Fruit fly (Drosophila melanogaster) whole organism, embryonic: ENCODE data around the gene CG14230.

ENCODE experiments used
- Aef1 ChIP-seq: fragments of 200-800 bp; sonication (Bioruptor generic); IDR thresholded peaks from 3 replicates; pipeline ENCODE4 v1.3.6; 2022; ENCODE audit warnings: missing biosample characterization, missing genetic modification characterization
- Atf6 ChIP-seq: fragments of 200-800 bp; sonication (Bioruptor generic); IDR thresholded peaks from 2 replicates; pipeline ENCODE4 v1.3.6; 2022; ENCODE audit warnings: missing biosample characterization, missing genetic modification characterization
- CG10654 ChIP-seq: fragments of 200-800 bp; sonication (Bioruptor generic); optimal IDR thresholded peaks from 2 replicates; lab custom pipeline; 2016; ENCODE audit warnings: missing biosample characterization, missing genetic modification characterization
- CG11504 ChIP-seq: fragments of 200-800 bp; sonication (Bioruptor generic); optimal IDR thresholded peaks from 3 replicates; lab custom pipeline; 2019; ENCODE audit warnings: missing biosample characterization, mild to moderate bottlenecking, missing genetic modification characterization, moderate library complexity
- CG12071 ChIP-seq: fragments of 200-800 bp; sonication (Bioruptor generic); optimal IDR thresholded peaks from 3 replicates; lab custom pipeline; 2018; ENCODE audit warnings: missing biosample characterization, mild to moderate bottlenecking, missing genetic modification characterization
- CG12155 ChIP-seq: fragments of 200-800 bp; sonication (Bioruptor generic); optimal IDR thresholded peaks from 3 replicates; lab custom pipeline; 2016; ENCODE audit warnings: missing biosample characterization, missing genetic modification characterization
- CG13296 ChIP-seq: fragments of 200-800 bp; sonication (Bioruptor generic); optimal IDR thresholded peaks from 3 replicates; lab custom pipeline; 2018; ENCODE audit warnings: missing biosample characterization, mild to moderate bottlenecking, missing genetic modification characterization
- CG14441 ChIP-seq: fragments of 200-800 bp; sonication (Bioruptor generic); IDR thresholded peaks from 2 replicates; pipeline ENCODE4 v1.3.6; 2022; ENCODE audit warnings: missing biosample characterization, missing genetic modification characterization
- CG14667 ChIP-seq: fragments of 200-800 bp; sonication (Bioruptor generic); IDR thresholded peaks from 2 replicates; pipeline ENCODE4 v1.3.6; 2022; ENCODE audit warnings: missing biosample characterization, missing genetic modification characterization
- CG14965 ChIP-seq: fragments of 200-800 bp; sonication (Bioruptor generic); optimal IDR thresholded peaks from 2 replicates; lab custom pipeline; 2016; ENCODE audit warnings: missing biosample characterization, missing genetic modification characterization, borderline replicate concordance
- CG15696 ChIP-seq: fragments of 200-800 bp; sonication (Bioruptor generic); optimal IDR thresholded peaks from 2 replicates; lab custom pipeline; 2019; ENCODE audit warnings: missing biosample characterization, mild to moderate bottlenecking, missing genetic modification characterization, moderate library complexity
- CG16813 ChIP-seq: fragments of 200-800 bp; sonication (Bioruptor generic); IDR thresholded peaks from 3 replicates; pipeline ENCODE4 v1.3.6; 2022; ENCODE audit warnings: missing biosample characterization, missing genetic modification characterization; ENCODE audit not compliant: partially characterized antibody
- CG3407 ChIP-seq: fragments of 200-800 bp; sonication (Bioruptor generic); optimal IDR thresholded peaks from 2 replicates; lab custom pipeline; 2018; ENCODE audit warnings: missing biosample characterization, mild to moderate bottlenecking, missing genetic modification characterization
- CG3726 ChIP-seq: fragments of 200-800 bp; sonication (Bioruptor generic); IDR thresholded peaks from 3 replicates; pipeline ENCODE4, ENCODE4 v1.3.6; 2022; ENCODE audit warnings: missing biosample characterization, missing genetic modification characterization
- CG42726 ChIP-seq: fragments of 200-800 bp; sonication (Bioruptor generic); IDR thresholded peaks from 2 replicates; pipeline ENCODE4 v1.3.6; 2022; ENCODE audit warnings: missing biosample characterization, missing genetic modification characterization; ENCODE audit not compliant: partially characterized antibody
- CG4328 ChIP-seq: fragments of 200-800 bp; sonication (Bioruptor generic); optimal IDR thresholded peaks from 3 replicates; lab custom pipeline; 2017; ENCODE audit warnings: missing biosample characterization, missing genetic modification reagents, missing genetic modification characterization
- CG4854 ChIP-seq: fragments of 200-800 bp; sonication (Bioruptor generic); optimal IDR thresholded peaks from 2 replicates; lab custom pipeline; 2016; ENCODE audit warnings: missing biosample characterization, missing genetic modification characterization, inconsistent platforms
- CG7987 ChIP-seq: fragments of 200-800 bp; sonication (Bioruptor generic); optimal IDR thresholded peaks from 2 replicates; lab custom pipeline; 2018; ENCODE audit warnings: missing biosample characterization, mild to moderate bottlenecking, missing genetic modification characterization, moderate library complexity
- CG8944 ChIP-seq: fragments of 200-800 bp; sonication (Bioruptor generic); optimal IDR thresholded peaks from 3 replicates; lab custom pipeline; 2016; ENCODE audit warnings: missing biosample characterization, missing genetic modification characterization
- ERR ChIP-seq: fragments of 200-800 bp; sonication (Bioruptor generic); optimal IDR thresholded peaks from 2 replicates; lab custom pipeline; 2016; ENCODE audit warnings: missing biosample characterization, missing genetic modification characterization
- Fer2 ChIP-seq: fragments of 200-800 bp; sonication (Bioruptor generic); optimal IDR thresholded peaks from 2 replicates; lab custom pipeline; 2018; ENCODE audit warnings: missing biosample characterization, mild to moderate bottlenecking, missing genetic modification characterization, moderate library complexity
- Lhr ChIP-seq: fragments of 200-800 bp; sonication (Bioruptor generic); optimal IDR thresholded peaks from 3 replicates; lab custom pipeline; 2017; ENCODE audit warnings: mild to moderate bottlenecking, missing biosample characterization, missing genetic modification reagents, missing genetic modification characterization
- MTF-1 ChIP-seq: fragments of 200-800 bp; sonication (Bioruptor generic); optimal IDR thresholded peaks from 2 replicates; lab custom pipeline; 2018; ENCODE audit warnings: missing biosample characterization, mild to moderate bottlenecking, missing genetic modification characterization, borderline replicate concordance
- Nf-YB ChIP-seq: fragments of 200-800 bp; sonication (Bioruptor generic); optimal IDR thresholded peaks from 3 replicates; lab custom pipeline; 2019; ENCODE audit warnings: missing biosample characterization, mild to moderate bottlenecking, missing genetic modification characterization, moderate library complexity
- NfI ChIP-seq: fragments of 200-800 bp; sonication (Bioruptor generic); optimal IDR thresholded peaks from 3 replicates; lab custom pipeline; 2018; ENCODE audit warnings: missing biosample characterization, mild to moderate bottlenecking, missing genetic modification characterization, moderate library complexity
- PHDP ChIP-seq: fragments of 200-800 bp; sonication (Bioruptor generic); optimal IDR thresholded peaks from 3 replicates; lab custom pipeline; 2018; ENCODE audit warnings: missing biosample characterization, mild to moderate bottlenecking, missing genetic modification characterization, moderate library complexity
- Sry-β ChIP-seq: fragments of 200-800 bp; sonication (Bioruptor generic); optimal IDR thresholded peaks from 2 replicates; lab custom pipeline; 2018; ENCODE audit warnings: missing biosample characterization, mild to moderate bottlenecking, missing genetic modification characterization, moderate library complexity
- amos ChIP-seq: fragments of 200-800 bp; sonication (Bioruptor generic); IDR thresholded peaks from 2 replicates; pipeline ENCODE4 v1.3.6; 2022; ENCODE audit warnings: missing biosample characterization, missing genetic modification characterization; ENCODE audit not compliant: partially characterized antibody
- bowl ChIP-seq: fragments of 200-800 bp; sonication (Bioruptor generic); IDR thresholded peaks from 2 replicates; pipeline ENCODE4 v1.3.6; 2022; ENCODE audit warnings: missing biosample characterization, missing genetic modification characterization
- btn ChIP-seq: fragments of 200-800 bp; sonication (Bioruptor generic); optimal IDR thresholded peaks from 2 replicates; lab custom pipeline; 2016; ENCODE audit warnings: missing biosample characterization, missing genetic modification characterization
- caup ChIP-seq: fragments of 200-800 bp; sonication (Bioruptor generic); optimal IDR thresholded peaks from 3 replicates; lab custom pipeline; 2017; ENCODE audit warnings: missing biosample characterization, mild to moderate bottlenecking, missing genetic modification characterization, moderate library complexity; ENCODE audit not compliant: severe bottlenecking
- chn ChIP-seq: fragments of 200-800 bp; sonication (Bioruptor generic); optimal IDR thresholded peaks from 2 replicates; lab custom pipeline; 2016; ENCODE audit warnings: missing biosample characterization, missing genetic modification characterization
- dimm ChIP-seq: fragments of 200-800 bp; sonication (Bioruptor generic); IDR thresholded peaks from 2 replicates; pipeline ENCODE4 v1.3.6; 2022; ENCODE audit warnings: missing biosample characterization, missing genetic modification characterization
- dm ChIP-seq: fragments of 200-800 bp; sonication (Bioruptor generic); optimal IDR thresholded peaks from 3 replicates; lab custom pipeline; 2016; ENCODE audit warnings: missing biosample characterization, missing genetic modification characterization
- dysf ChIP-seq: fragments of 200-800 bp; sonication (Bioruptor generic); IDR thresholded peaks from 3 replicates; pipeline ENCODE4 v1.3.6; 2022; ENCODE audit warnings: missing biosample characterization, missing genetic modification characterization
- gcm2 ChIP-seq: fragments of 200-800 bp; sonication (Bioruptor generic); optimal IDR thresholded peaks from 2 replicates; lab custom pipeline; 2016; ENCODE audit warnings: missing biosample characterization, missing genetic modification characterization
- gem ChIP-seq: fragments of 200-800 bp; sonication (Bioruptor generic); optimal IDR thresholded peaks from 2 replicates; lab custom pipeline; 2019; ENCODE audit warnings: missing biosample characterization, mild to moderate bottlenecking, missing genetic modification characterization, moderate library complexity
- gsb ChIP-seq: fragments of 200-800 bp; sonication (Bioruptor generic); IDR thresholded peaks from 2 replicates; pipeline ENCODE4 v1.3.6; 2022; ENCODE audit warnings: missing biosample characterization, missing genetic modification characterization
- hb ChIP-seq: fragments of 200-800 bp; sonication (Bioruptor generic); IDR thresholded peaks from 3 replicates; pipeline ENCODE4 v1.3.6; 2022; ENCODE audit warnings: missing biosample characterization, missing genetic modification characterization; ENCODE audit not compliant: partially characterized antibody
- nmo ChIP-seq: fragments of 200-800 bp; sonication (Bioruptor generic); optimal IDR thresholded peaks from 2 replicates; lab custom pipeline; 2018; ENCODE audit warnings: missing biosample characterization, mild to moderate bottlenecking, missing genetic modification characterization, moderate library complexity
- oc ChIP-seq: fragments of 200-800 bp; sonication (Bioruptor generic); optimal IDR thresholded peaks from 2 replicates; lab custom pipeline; 2018; ENCODE audit warnings: missing biosample characterization, mild to moderate bottlenecking, missing genetic modification characterization, moderate library complexity
- onecut ChIP-seq: fragments of 200-800 bp; sonication (Bioruptor generic); IDR thresholded peaks from 2 replicates; pipeline ENCODE4 v1.3.6; 2022; ENCODE audit warnings: missing biosample characterization, missing genetic modification characterization
- pnt ChIP-seq: fragments of 200-800 bp; sonication (Bioruptor generic); optimal IDR thresholded peaks from 3 replicates; lab custom pipeline; 2016; ENCODE audit warnings: missing biosample characterization, missing genetic modification characterization
- salm ChIP-seq: fragments of 200-800 bp; sonication (Bioruptor generic); optimal IDR thresholded peaks from 2 replicates; lab custom pipeline; 2018; ENCODE audit warnings: missing biosample characterization, mild to moderate bottlenecking, missing genetic modification characterization
- sim ChIP-seq: fragments of 200-800 bp; sonication (Bioruptor generic); IDR thresholded peaks from 2 replicates; pipeline ENCODE4 v1.3.6; 2022; ENCODE audit warnings: missing biosample characterization, missing genetic modification characterization
- sima ChIP-seq: fragments of 200-800 bp; sonication (Bioruptor generic); optimal IDR thresholded peaks from 2 replicates; lab custom pipeline; 2016; ENCODE audit warnings: missing biosample characterization, missing genetic modification characterization
- sqz ChIP-seq: fragments of 200-800 bp; sonication (Bioruptor generic); optimal IDR thresholded peaks from 3 replicates; lab custom pipeline; 2018; ENCODE audit warnings: missing biosample characterization, mild to moderate bottlenecking, missing genetic modification characterization
- yki ChIP-seq: fragments of >200 bp; optimal IDR thresholded peaks from 3 replicates; lab custom pipeline; 2018
- z ChIP-seq: fragments of 200-800 bp; sonication (Bioruptor generic); IDR thresholded peaks from 3 replicates; pipeline ENCODE4 v1.3.6; 2022; ENCODE audit warnings: missing biosample characterization, missing genetic modification characterization

Gene CG14230

DNA sequence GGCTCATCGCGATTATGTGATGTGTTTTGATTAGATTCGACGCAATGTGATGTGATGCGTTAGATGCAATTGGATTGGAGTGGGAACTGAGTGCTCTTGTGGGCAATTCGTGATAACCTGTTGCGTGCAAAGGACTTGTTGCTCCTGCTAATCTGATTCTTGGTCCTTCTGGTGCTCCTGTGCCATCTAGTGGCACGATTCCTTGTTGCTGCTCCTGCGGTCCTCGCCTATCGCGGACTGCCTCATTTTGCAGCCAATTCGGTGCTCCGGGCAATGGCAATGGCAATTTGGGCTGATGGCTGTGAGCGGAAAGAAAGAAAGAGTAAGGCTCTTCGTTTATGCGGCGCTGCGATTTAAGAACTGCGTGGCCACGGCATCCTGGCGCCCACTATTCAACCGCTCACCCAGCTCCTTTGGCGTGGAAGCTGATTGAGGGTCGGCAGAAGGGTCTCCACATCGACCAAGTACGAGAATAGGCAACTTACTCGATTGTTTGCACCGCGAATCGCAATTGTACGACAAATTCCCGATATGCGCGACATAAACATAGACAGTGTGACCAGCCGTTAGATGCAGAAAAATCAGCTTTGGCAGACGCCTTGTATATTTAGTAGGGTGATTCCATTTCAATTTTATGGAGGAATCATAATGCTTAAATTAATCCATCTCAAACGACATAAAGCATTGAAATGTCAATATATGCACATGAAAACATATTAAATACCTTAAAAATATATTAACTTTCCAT lies 10.9 kb upstream of the CG14230 start, which contains the start of gene Mer (continued):
- TF ChIP-seq caup (peak; percentile 89), CG4328 (GFP tag; lab: Kevin White, UChicago) (peak; percentile 74), CG3726 (GFP tag; lab: Robert Waterston, UW) (peak; percentile 81; the same call in 2 of the 3 replicates), chn (GFP tag; lab: Kevin White, UChicago) (peak; percentile 77), oc (tag; lab: Kevin White, UChicago) (peak; percentile 59), CG42726 (GFP tag; lab: Robert Waterston, UW) (no peak), Nf-YB (GFP tag; lab: Kevin White, UChicago) (peak; percentile 68), CG3407 (GFP tag; lab: Kevin White, UChicago) (peak; percentile 47), onecut (GFP tag; lab: Robert Waterston, UW) (peak; percentile 78), CG15696 (tag; lab: Kevin White, UChicago) (peak; percentile 68), pnt (GFP tag; lab: Kevin White, UChicago) (peak; percentile 76), sqz (GFP tag; lab: Kevin White, UChicago) (no peak), nmo (peak; percentile 86), CG10654 (GFP tag; lab: Kevin White, UChicago) (peak; percentile 75), CG14965 (peak; percentile 29), btn (GFP tag; lab: Kevin White, UChicago) (peak; percentile 74), CG4854 (GFP tag; lab: Kevin White, UChicago) (peak; percentile 52), Fer2 (tag; lab: Kevin White, UChicago) (peak; percentile 35), sim (GFP tag; lab: Robert Waterston, UW) (peak; percentile 67), gsb (GFP tag; lab: Robert Waterston, UW) (peak; percentile 71), CG11504 (peak; percentile 85), CG16813 (GFP tag; lab: Robert Waterston, UW) (no peak), CG7987 (GFP tag; lab: Kevin White, UChicago) (peak; percentile 76), gcm2 (peak; percentile 63), bowl (GFP tag; lab: Robert Waterston, UW) (0 out of 2 replicates have a peak, but pooled peaks have one; percentile 38), ERR (GFP tag; lab: Kevin White, UChicago) (peak; percentile 79), NfI (peak; percentile 86), salm (tag; lab: Kevin White, UChicago) (peak; percentile 66), PHDP (peak; percentile 89), Atf6 (GFP tag; lab: Robert Waterston, UW) (peak; percentile 86), Sry-β (GFP tag; lab: Kevin White, UChicago) (peak; percentile 14), Lhr (GFP tag; lab: Kevin White, UChicago) (peak; percentile 53), yki (lab: Kevin White, UChicago) (peak; percentile 41), CG13296 (GFP tag; lab: Kevin White, UChicago) (peak; percentile 87), z (GFP tag; lab: Robert Waterston, UW) (no peak), dm (GFP tag; lab: Kevin White, UChicago) (peak; percentile 59), Aef1 (GFP tag; lab: Robert Waterston, UW) (peak; percentile 77), CG14441 (GFP tag; lab: Robert Waterston, UW) (peak; percentile 77), CG12155 (GFP tag; lab: Kevin White, UChicago) (peak; percentile 73), CG8944 (GFP tag; lab: Kevin White, UChicago) (peak; percentile 78), CG14667 (GFP tag; lab: Robert Waterston, UW) (peak; percentile 52; the same call in 1 of the 2 replicates), hb (no peak), dysf (GFP tag; lab: Robert Waterston, UW) (peak; percentile 90), dimm (peak; percentile 37; the same call in 1 of the 2 replicates), gem (tag; lab: Kevin White, UChicago) (peak; percentile 88), amos (GFP tag; lab: Robert Waterston, UW) (no peak), CG12071 (GFP tag; lab: Kevin White, UChicago) (peak; percentile 90), MTF-1 (peak; percentile 71), sima (GFP tag; lab: Kevin White, UChicago) (no peak)
